Worm (Caenorhabditis elegans) whole organism, L4 larva: ENCODE data around the gene sap-49.

Experiments
- R02D3.7 ChIP-seq: fragments of 150-350 bp; sonication (generic microtip); optimal IDR thresholded peaks from 3 replicates; lab custom pipeline; 2014; ENCODE audit warnings: missing biosample characterization, missing genetic modification characterization
- ZK546.5 ChIP-seq, 2 experiments: sonication (generic microtip); optimal IDR thresholded peaks; 2 replicates each; lab custom pipeline; 2017; ENCODE audit warnings: missing biosample characterization in 2 of 2, missing genetic modification characterization in 2 of 2
- ama-1 ChIP-seq: fragments of 150-350 bp; optimal IDR thresholded peaks from 2 replicates; lab custom pipeline; 2014; ENCODE audit warnings: inconsistent platforms, mixed read lengths
- madf-9 ChIP-seq: fragments of 200-800 bp; sonication (Bioruptor generic); conservative IDR thresholded peaks from 2 replicates; pipeline ENCODE4 v1.3.6; 2022; ENCODE audit warnings: missing genetic modification reagents, missing genetic modification characterization, missing compliant biosample characterization
- mep-1 ChIP-seq: fragments of 150-350 bp; sonication (generic microtip); optimal IDR thresholded peaks from 3 replicates; lab custom pipeline; 2014; ENCODE audit warnings: missing biosample characterization, missing genetic modification characterization
- nhr-10 ChIP-seq: fragments of 150-350 bp; optimal IDR thresholded peaks from 2 replicates; lab custom pipeline; 2014; ENCODE audit warnings: missing biosample characterization, missing genetic modification characterization
- nhr-11 ChIP-seq: fragments of 150-350 bp; optimal IDR thresholded peaks from 2 replicates; lab custom pipeline; 2014; ENCODE audit warnings: missing biosample characterization, missing genetic modification characterization
- nhr-237 ChIP-seq: sonication (generic microtip); optimal IDR thresholded peaks from 2 replicates; lab custom pipeline; 2017; ENCODE audit warnings: missing biosample characterization, missing genetic modification characterization
- nhr-48 ChIP-seq: sonication (generic microtip); optimal IDR thresholded peaks from 2 replicates; lab custom pipeline; 2016; ENCODE audit warnings: mild to moderate bottlenecking, missing genetic modification characterization, missing compliant biosample characterization
- unc-39 ChIP-seq: sonication (generic microtip); optimal IDR thresholded peaks from 2 replicates; lab custom pipeline; 2017; ENCODE audit warnings: missing biosample characterization, missing genetic modification characterization

ce11 chrII:8020580-8021044 lies 15.0 kb downstream of the sap-49 start:
- TF ChIP-seq unc-39 (tag; lab: Kevin White, UChicago) = no peak
- no peak for TF ChIP-seq nhr-48 (tag; lab: Kevin White, UChicago)
- no peak for TF ChIP-seq madf-9 (GFP tag; lab: Robert Waterston, UW)
- TF ChIP-seq ZK546.5 (tag; optimal IDR thresholded peaks at IDR 0.05; lab: Kevin White, UChicago) = no peak
- peak; percentile 8 for TF ChIP-seq mep-1 (tag; lab: Kevin White, UChicago)
- no peak for TF ChIP-seq nhr-10 (tag; lab: Kevin White, UChicago)
- no peak for TF ChIP-seq nhr-237 (tag; lab: Kevin White, UChicago)
- TF ChIP-seq ama-1 = peak; percentile 39
- no peak for TF ChIP-seq R02D3.7 (tag; lab: Kevin White, UChicago)
- no peak for TF ChIP-seq nhr-11 (tag; lab: Kevin White, UChicago)
